Fruit fly (Drosophila melanogaster) whole organism, pupa: ENCODE measurements around the gene RpS13.

Experiments
- CG10348 ChIP-seq: fragments of 200-800 bp; sonication (Bioruptor generic); IDR thresholded peaks from 2 replicates; pipeline ENCODE4 v1.3.6; 2022; ENCODE audit warnings: missing biosample characterization, missing genetic modification characterization
- CG12605 ChIP-seq: fragments of 200-800 bp; sonication (Bioruptor generic); IDR thresholded peaks from 2 replicates; pipeline ENCODE4 v1.3.6; 2022; ENCODE audit warnings: missing biosample characterization, missing genetic modification characterization
- CG13204 ChIP-seq: fragments of 200-800 bp; sonication (Bioruptor generic); optimal IDR thresholded peaks from 2 replicates; lab custom pipeline; 2018; ENCODE audit warnings: missing biosample characterization, mild to moderate bottlenecking, missing genetic modification characterization, moderate library complexity
- CG14655 ChIP-seq: fragments of 200-800 bp; sonication (Bioruptor generic); optimal IDR thresholded peaks from 3 replicates; lab custom pipeline; 2017; ENCODE audit warnings: mild to moderate bottlenecking, missing biosample characterization, missing genetic modification reagents, missing genetic modification characterization
- CG15710 ChIP-seq: fragments of 200-800 bp; sonication (Bioruptor generic); optimal IDR thresholded peaks from 2 replicates; lab custom pipeline; 2018; ENCODE audit warnings: missing biosample characterization, mild to moderate bottlenecking, missing genetic modification characterization, moderate library complexity
- CG17806 ChIP-seq: fragments of 200-800 bp; sonication (Bioruptor generic); optimal IDR thresholded peaks from 2 replicates; lab custom pipeline; 2018; ENCODE audit warnings: missing biosample characterization, mild to moderate bottlenecking, missing genetic modification characterization, moderate library complexity
- CG32121 ChIP-seq: fragments of 200-800 bp; sonication (Bioruptor generic); IDR thresholded peaks from 2 replicates; pipeline ENCODE4 v1.3.6; 2022; ENCODE audit warnings: missing biosample characterization, missing genetic modification characterization
- CG34367 ChIP-seq: fragments of 200-800 bp; sonication (Bioruptor generic); optimal IDR thresholded peaks from 2 replicates; lab custom pipeline; 2018; ENCODE audit warnings: missing biosample characterization, mild to moderate bottlenecking, missing genetic modification characterization
- CG4496 ChIP-seq: fragments of 200-800 bp; sonication (Bioruptor generic); IDR thresholded peaks from 3 replicates; pipeline ENCODE4 v1.3.6; 2022; ENCODE audit warnings: missing biosample characterization, missing genetic modification characterization
- CG8159 ChIP-seq: fragments of 200-800 bp; sonication (Bioruptor generic); optimal IDR thresholded peaks from 3 replicates; lab custom pipeline; 2018; ENCODE audit warnings: missing biosample characterization, mild to moderate bottlenecking, missing genetic modification characterization, moderate library complexity
- CG8301 ChIP-seq: fragments of 200-800 bp; sonication (Bioruptor generic); optimal IDR thresholded peaks from 2 replicates; lab custom pipeline; 2018; ENCODE audit warnings: missing biosample characterization, mild to moderate bottlenecking, missing genetic modification characterization
- CG9948 ChIP-seq: fragments of 200-800 bp; sonication (Bioruptor generic); optimal IDR thresholded peaks from 2 replicates; lab custom pipeline; 2018; ENCODE audit warnings: missing biosample characterization, mild to moderate bottlenecking, missing genetic modification characterization, moderate library complexity
- D1 ChIP-seq: fragments of 200-800 bp; sonication (Bioruptor generic); optimal IDR thresholded peaks from 2 replicates; lab custom pipeline; 2018; ENCODE audit warnings: missing biosample characterization, mild to moderate bottlenecking, missing genetic modification characterization, moderate library complexity
- EcR ChIP-seq: fragments of 200-800 bp; sonication (Bioruptor generic); optimal IDR thresholded peaks from 3 replicates; lab custom pipeline; 2019; ENCODE audit warnings: missing biosample characterization, missing genetic modification characterization, mild to moderate bottlenecking, moderate library complexity, missing genetic modification reagents
- Ets98B ChIP-seq: fragments of 200-800 bp; sonication (Bioruptor generic); IDR thresholded peaks from 2 replicates; pipeline ENCODE4 v1.3.6; 2022; ENCODE audit warnings: missing biosample characterization, missing genetic modification characterization
- Pif1A ChIP-seq: fragments of 200-800 bp; sonication (Bioruptor generic); optimal IDR thresholded peaks from 3 replicates; lab custom pipeline; 2016; ENCODE audit warnings: missing biosample characterization, missing genetic modification characterization
- Pif1B ChIP-seq: fragments of 200-800 bp; sonication (Bioruptor generic); optimal IDR thresholded peaks from 3 replicates; lab custom pipeline; 2016; ENCODE audit warnings: missing biosample characterization, missing genetic modification characterization
- Snoo ChIP-seq: fragments of 200-800 bp; sonication (Bioruptor generic); optimal IDR thresholded peaks from 3 replicates; lab custom pipeline; 2017; ENCODE audit warnings: missing biosample characterization, mild to moderate bottlenecking, missing genetic modification characterization, inconsistent platforms
- fd96Ca ChIP-seq: fragments of 200-800 bp; sonication (Bioruptor generic); IDR thresholded peaks from 3 replicates; pipeline ENCODE4 v1.3.6; 2022; ENCODE audit warnings: missing biosample characterization, missing genetic modification characterization
- gl ChIP-seq: fragments of 200-800 bp; sonication (Bioruptor generic); optimal IDR thresholded peaks from 2 replicates; lab custom pipeline; 2018; ENCODE audit warnings: missing biosample characterization, mild to moderate bottlenecking, missing genetic modification characterization
- rn ChIP-seq: fragments of 200-800 bp; sonication (Bioruptor generic); IDR thresholded peaks from 2 replicates; pipeline ENCODE4 v1.3.6; 2022; ENCODE audit warnings: missing biosample characterization, missing genetic modification characterization

Gene RpS13

DNA sequence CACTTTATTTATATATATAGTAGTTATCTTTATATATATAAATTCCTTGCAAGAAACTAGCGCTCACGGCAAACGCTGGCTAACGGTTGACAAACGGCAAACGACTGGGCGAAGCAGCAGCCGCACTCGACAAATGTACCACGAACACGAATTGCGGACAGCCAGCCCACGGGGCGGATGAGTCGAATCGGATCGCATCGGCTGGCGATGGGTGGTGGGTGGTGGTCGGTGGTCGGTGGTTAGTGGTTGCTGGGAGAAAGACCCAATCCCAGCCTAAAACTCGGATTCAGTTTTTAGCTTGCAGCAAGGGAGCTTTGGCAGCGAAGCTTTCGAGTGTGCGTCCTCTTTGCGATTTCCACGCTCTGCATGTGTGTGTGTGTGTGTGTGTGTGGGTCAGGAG is 39.3 kb downstream of the RpS13 start, which contains the start of gene CG7781:
CG7781 (minus strand) TSS at position 260 of the 400 bp plus-strand sequence.
- no peak for TF ChIP-seq Pif1A (GFP tag; lab: Kevin White, UChicago)
- TF ChIP-seq Pif1B (GFP tag; lab: Kevin White, UChicago) = no peak
- no peak for TF ChIP-seq CG34367 (tag; lab: Kevin White, UChicago)
- no peak for TF ChIP-seq rn (GFP tag; lab: Robert Waterston, UW)
- peak; percentile 51; the same call in 2 of the 3 replicates for TF ChIP-seq CG4496
- TF ChIP-seq CG8301 (tag; lab: Kevin White, UChicago) = no peak
- TF ChIP-seq CG10348 = no peak
- no peak for TF ChIP-seq CG17806 (tag; lab: Kevin White, UChicago)
- TF ChIP-seq gl (tag; lab: Kevin White, UChicago) = no peak
- TF ChIP-seq CG8159 (tag; lab: Kevin White, UChicago) = no peak
- TF ChIP-seq Ets98B (GFP tag; lab: Robert Waterston, UW) = peak; percentile 46; the same call in 1 of the 2 replicates
- TF ChIP-seq fd96Ca = 0 out of 3 replicates have a peak, but pooled peaks have one; percentile 10
- no peak for TF ChIP-seq EcR (GFP tag; lab: Kevin White, UChicago)
- TF ChIP-seq CG12605 (GFP tag; lab: Robert Waterston, UW) = 0 out of 2 replicates have a peak, but pooled peaks have one; percentile 28
- TF ChIP-seq, all 21 proteins: peak for 4

DNA sequence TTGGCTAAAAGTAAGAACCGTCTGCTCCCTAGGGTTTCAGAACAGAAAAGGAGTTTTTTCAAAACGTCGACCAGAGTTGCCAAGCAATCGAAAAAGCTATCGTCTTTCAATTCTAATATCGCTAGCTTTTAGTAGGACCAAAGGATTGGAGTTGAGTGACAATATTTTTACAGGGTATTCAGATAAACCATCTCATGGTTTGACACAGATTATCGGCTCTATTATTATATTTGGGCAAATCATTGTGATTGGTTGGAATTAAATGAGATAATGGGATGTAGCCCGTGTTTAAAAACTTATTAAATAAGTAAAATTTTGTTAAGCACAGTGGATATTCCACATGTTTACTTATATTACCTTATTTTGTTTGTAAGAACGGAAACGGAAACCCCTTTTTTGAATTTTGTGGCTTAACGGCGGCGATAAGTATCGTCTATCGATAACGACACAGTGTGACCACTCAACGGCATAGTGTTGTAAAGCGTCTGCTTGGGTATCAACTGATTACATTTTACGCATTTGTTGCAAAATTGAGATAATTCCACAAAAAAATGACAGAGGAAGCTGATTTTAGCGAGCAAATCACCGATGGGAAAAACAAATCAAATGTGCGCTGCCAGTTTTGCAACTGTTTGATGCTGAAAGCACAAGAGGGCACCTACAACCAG is 44.5 kb downstream of the RpS13 start, which contains the start of the genes mtsh and strat:
mtsh (minus strand) TSS at position 51 of the 668 bp plus-strand sequence.
strat (plus strand) TSS at position 471 of the 668 bp plus-strand sequence.
- TF ChIP-seq Pif1B (GFP tag; lab: Kevin White, UChicago) = no peak
- no peak for TF ChIP-seq fd96Ca
- TF ChIP-seq rn (GFP tag; lab: Robert Waterston, UW) = no peak
- no peak for TF ChIP-seq CG13204
- TF ChIP-seq CG8159 (tag; lab: Kevin White, UChicago) = no peak
- TF ChIP-seq CG34367 (tag; lab: Kevin White, UChicago) = peak; percentile 3
- TF ChIP-seq CG17806 (tag; lab: Kevin White, UChicago) = peak; percentile 34
- peak; percentile 22 for TF ChIP-seq Snoo (tag; lab: Kevin White, UChicago)
- TF ChIP-seq CG9948 (tag; lab: Kevin White, UChicago) = no peak
- no peak for TF ChIP-seq CG12605 (GFP tag; lab: Robert Waterston, UW)
- no peak for TF ChIP-seq Pif1A (GFP tag; lab: Kevin White, UChicago)
- no peak for TF ChIP-seq EcR (GFP tag; lab: Kevin White, UChicago)
- TF ChIP-seq Ets98B (GFP tag; lab: Robert Waterston, UW) = no peak
- peak; percentile 23 for TF ChIP-seq CG15710 (tag; lab: Kevin White, UChicago)
- TF ChIP-seq CG4496 = peak; percentile 76
- no peak for TF ChIP-seq CG10348
- TF ChIP-seq gl (tag; lab: Kevin White, UChicago) = peak; percentile 41
- TF ChIP-seq CG32121 = no peak; the same call in 1 of the 2 replicates
- TF ChIP-seq CG8301 (tag; lab: Kevin White, UChicago) = no peak
- no peak for TF ChIP-seq D1 (tag; lab: Kevin White, UChicago)
- no peak for TF ChIP-seq CG14655 (GFP tag; lab: Kevin White, UChicago)
